Worm (Caenorhabditis elegans): Measurements from ENCODE around the gene F41F3.1.
A peak's percentile ranks its signal among the peaks of the same experiment; 100 is the strongest.

The F41F3.1 gene

DNA sequence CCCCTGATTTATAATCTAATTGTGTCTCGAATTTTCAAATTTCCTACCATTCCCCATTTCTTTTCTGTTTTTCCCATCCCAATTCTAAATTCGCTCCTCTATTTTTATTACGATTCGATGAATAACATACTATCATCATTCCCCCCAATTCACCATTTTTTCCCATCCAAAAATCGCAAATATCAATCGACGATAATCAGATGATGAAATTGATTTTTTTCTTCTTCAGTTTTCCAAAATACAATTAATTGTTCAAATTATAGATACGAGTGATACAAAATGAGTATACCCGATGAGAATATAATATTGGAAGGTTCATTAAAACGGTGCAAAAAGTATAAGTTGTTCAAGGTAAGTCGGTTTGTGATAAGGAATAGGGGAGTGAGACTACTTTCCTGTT lies 11.7 kb upstream of the F41F3.1 start, which contains the start of gene soc-1:
Gene soc-1, plus strand, starts transcription at position 262 of the 400 bp plus-strand sequence.
- TF ChIP-seq tbx-8 (GFP tag; optimal IDR thresholded peaks at IDR 0.05) (no peak), flh-1 (GFP tag; optimal IDR thresholded peaks at IDR 0.05) (no peak), unc-120 (tag; optimal IDR thresholded peaks at IDR 0.05; ENCODE audit: poor library complexity, severe bottlenecking) (no peak), nhr-237 (tag; optimal IDR thresholded peaks at IDR 0.05) (no peak), blmp-1 (tag; optimal IDR thresholded peaks at IDR 0.05) (no peak), sem-2 (GFP tag; optimal IDR thresholded peaks at IDR 0.05) (no peak), ceh-39 (tag; optimal IDR thresholded peaks at IDR 0.05) (no peak)

DNA sequence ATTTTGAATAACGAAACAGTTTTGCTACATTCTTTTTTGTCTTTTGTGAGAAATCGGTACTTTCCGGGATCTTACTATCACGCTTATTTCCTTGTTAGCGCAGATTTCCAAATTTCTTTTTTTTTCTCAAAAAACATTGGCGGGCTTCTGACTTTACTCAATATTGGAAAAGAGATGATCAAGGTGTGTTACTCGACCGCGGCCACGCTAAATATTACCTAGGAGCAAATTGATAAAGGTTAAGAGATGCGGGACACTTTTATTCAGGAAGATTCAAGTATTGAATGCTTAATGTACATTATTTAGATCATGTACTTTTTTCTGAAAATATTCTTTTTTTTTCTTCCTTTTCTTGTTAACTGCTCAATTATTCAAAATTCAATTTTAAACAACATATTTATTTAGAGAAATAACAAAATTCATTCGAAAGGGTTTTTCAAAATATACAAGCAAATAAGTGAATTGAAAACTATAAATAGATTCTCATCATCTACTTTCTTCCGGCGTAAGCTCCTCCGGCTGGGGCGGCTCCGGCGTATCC lies 7.0 kb upstream of the F41F3.1 start:
- no peak for TF ChIP-seq bed-3 (GFP tag; optimal IDR thresholded peaks at IDR 0.05)
- peak; percentile 55 for TF ChIP-seq nhr-237 (tag; optimal IDR thresholded peaks at IDR 0.05)

DNA sequence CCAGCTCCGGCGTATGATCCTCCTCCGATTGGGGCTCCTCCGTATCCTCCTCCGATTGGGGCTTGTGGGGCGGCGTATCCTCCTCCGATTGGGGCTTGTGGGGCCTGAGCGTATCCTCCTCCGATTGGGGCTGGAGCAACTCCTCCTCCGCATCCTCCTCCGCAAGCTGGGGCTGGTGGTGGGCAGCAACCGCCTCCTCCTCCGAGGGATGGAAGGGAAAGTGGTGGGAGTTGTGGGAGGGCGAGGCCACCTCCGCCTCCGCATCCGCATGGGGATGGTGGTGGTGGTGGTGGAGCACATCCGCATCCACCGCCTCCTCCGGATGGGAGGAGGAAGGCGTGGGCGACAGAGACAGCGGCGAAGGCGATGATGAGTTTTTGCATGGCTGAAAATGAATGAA lies 6.5 kb upstream of the F41F3.1 start, which contains the start of gene F41F3.3:
Gene F41F3.3, minus strand, starts transcription at position 383 of the 400 bp plus-strand sequence.
- TF ChIP-seq sem-2 (GFP tag; optimal IDR thresholded peaks at IDR 0.05) (peak; percentile 14), M03D4.4 (tag; optimal IDR thresholded peaks at IDR 0.05) (peak; percentile 34), drap-1 (GFP tag; optimal IDR thresholded peaks at IDR 0.05) (peak; percentile 15), lin-32 (GFP tag; optimal IDR thresholded peaks at IDR 0.05) (peak; percentile 23), nhr-28 (tag; optimal IDR thresholded peaks at IDR 0.05) (no peak), unc-120 (tag; optimal IDR thresholded peaks at IDR 0.05; ENCODE audit: poor library complexity, severe bottlenecking) (peak; percentile 18), mls-2 (tag; optimal IDR thresholded peaks at IDR 0.05) (peak; percentile 68), unc-62 (GFP tag; optimal IDR thresholded peaks at IDR 0.05) (no peak), sptf-1 (tag; optimal IDR thresholded peaks at IDR 0.05) (peak; percentile 64), bed-3 (GFP tag; optimal IDR thresholded peaks at IDR 0.05) (peak; percentile 57)

DNA sequence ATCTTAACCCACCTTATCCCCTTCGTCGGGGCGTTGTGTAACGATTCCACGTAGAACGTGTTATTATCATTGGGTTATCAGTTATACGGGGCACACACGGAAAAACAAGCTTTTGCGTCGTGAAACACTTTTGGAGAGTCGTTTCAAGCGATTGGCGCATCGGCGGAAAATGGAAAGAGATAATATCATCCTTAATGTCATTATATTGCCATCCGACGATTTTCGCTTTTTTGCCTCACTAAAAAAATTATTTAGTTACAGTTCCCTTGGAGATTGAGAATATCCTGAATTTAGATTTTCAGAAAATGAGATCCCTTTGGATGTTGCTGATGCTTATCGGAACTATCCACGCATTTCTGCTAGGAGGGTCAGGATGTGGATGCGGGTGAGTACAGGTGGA lies 5.8 kb upstream of the F41F3.1 start, which contains the start of gene F41F3.8:
Gene F41F3.8, plus strand, starts transcription at position 301 of the 400 bp plus-strand sequence.
- no peak for TF ChIP-seq snpc-4 (tag; optimal IDR thresholded peaks at IDR 0.05)
- no peak for TF ChIP-seq mep-1 (tag; optimal IDR thresholded peaks at IDR 0.05)
- TF ChIP-seq lin-13 (tag; optimal IDR thresholded peaks at IDR 0.05) = no peak
- no peak for TF ChIP-seq nhr-76 (tag; optimal IDR thresholded peaks at IDR 0.05)
- no peak for TF ChIP-seq sem-2 (GFP tag; optimal IDR thresholded peaks at IDR 0.05)
- no peak for TF ChIP-seq nhr-2 (tag; optimal IDR thresholded peaks at IDR 0.05)
- TF ChIP-seq lsy-2 (tag; optimal IDR thresholded peaks at IDR 0.05) = no peak
- no peak for TF ChIP-seq mls-2 (tag; optimal IDR thresholded peaks at IDR 0.05)
- no peak for TF ChIP-seq lin-32 (GFP tag; optimal IDR thresholded peaks at IDR 0.05)
- TF ChIP-seq bed-3 (GFP tag; optimal IDR thresholded peaks at IDR 0.05) = no peak
- TF ChIP-seq hlh-1 (tag; optimal IDR thresholded peaks at IDR 0.05) = no peak
- no peak for TF ChIP-seq pha-4 (tag; optimal IDR thresholded peaks at IDR 0.05)
- no peak for TF ChIP-seq nhr-28 (tag; optimal IDR thresholded peaks at IDR 0.05)
- TF ChIP-seq unc-62 (GFP tag; optimal IDR thresholded peaks at IDR 0.05) = no peak
- TF ChIP-seq unc-39 (tag; optimal IDR thresholded peaks at IDR 0.05) = no peak
- TF ChIP-seq flh-1 (GFP tag; optimal IDR thresholded peaks at IDR 0.05) = no peak
- no peak for TF ChIP-seq ces-1 (GFP tag; optimal IDR thresholded peaks at IDR 0.05)
- TF ChIP-seq sptf-1 (tag; optimal IDR thresholded peaks at IDR 0.05) = no peak
- TF ChIP-seq blmp-1 (tag; optimal IDR thresholded peaks at IDR 0.05) = no peak
- no peak for TF ChIP-seq ceh-39 (tag; optimal IDR thresholded peaks at IDR 0.05)

DNA sequence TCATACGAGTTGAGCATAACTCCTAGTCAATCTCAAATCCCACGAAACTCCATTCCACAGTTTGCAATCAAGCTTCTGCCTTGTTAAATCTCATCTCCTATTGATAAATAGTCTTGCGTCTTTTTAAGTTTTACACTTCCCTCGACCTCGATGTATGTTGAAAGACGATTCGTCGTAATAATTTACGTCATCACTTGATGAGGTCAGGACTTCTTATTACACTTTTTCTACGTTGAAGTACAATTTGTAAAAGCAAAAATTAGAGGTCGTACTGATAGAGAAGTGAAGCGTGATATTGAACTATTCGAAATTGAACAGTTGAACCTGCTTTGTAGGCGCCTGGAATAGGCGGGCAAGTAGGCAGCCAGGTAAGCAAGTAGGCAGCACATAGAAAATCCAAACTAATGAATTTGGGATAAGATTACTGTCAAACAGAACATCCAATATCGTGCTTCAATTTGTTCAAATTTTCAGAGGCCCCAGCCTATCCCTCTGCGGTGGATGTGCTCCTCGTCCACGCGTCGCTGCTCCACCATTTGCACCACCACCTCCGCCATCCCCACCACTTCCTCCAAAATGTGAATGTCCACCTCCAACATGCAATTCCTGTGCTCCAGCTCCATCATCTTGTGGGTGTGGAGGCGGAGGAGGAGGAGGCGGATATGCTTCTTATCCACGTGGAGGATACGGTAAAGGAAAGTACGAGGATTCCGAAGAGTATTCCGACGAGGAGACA lies 4.5 kb upstream of the F41F3.1 start:
- TF ChIP-seq nhr-12 (tag; optimal IDR thresholded peaks at IDR 0.05) = no peak
- TF ChIP-seq ceh-83 (GFP tag; optimal IDR thresholded peaks at IDR 0.05) = no peak
- TF ChIP-seq ceh-43 (GFP tag; optimal IDR thresholded peaks at IDR 0.05) = no peak
- no peak for TF ChIP-seq sem-2 (GFP tag; optimal IDR thresholded peaks at IDR 0.05)
- TF ChIP-seq unc-62 (GFP tag; optimal IDR thresholded peaks at IDR 0.05) = no peak
- no peak for TF ChIP-seq mab-5 (tag; optimal IDR thresholded peaks at IDR 0.05)
- TF ChIP-seq drap-1 (GFP tag; optimal IDR thresholded peaks at IDR 0.05) = no peak
- no peak for TF ChIP-seq sptf-1 (tag; optimal IDR thresholded peaks at IDR 0.05)
- TF ChIP-seq cnd-1 (tag; optimal IDR thresholded peaks at IDR 0.05) = no peak
- no peak for TF ChIP-seq zip-8 (tag; optimal IDR thresholded peaks at IDR 0.05)
